Worm (Caenorhabditis elegans): ENCODE data around the gene chil-2.

chil-2 gene

DNA sequence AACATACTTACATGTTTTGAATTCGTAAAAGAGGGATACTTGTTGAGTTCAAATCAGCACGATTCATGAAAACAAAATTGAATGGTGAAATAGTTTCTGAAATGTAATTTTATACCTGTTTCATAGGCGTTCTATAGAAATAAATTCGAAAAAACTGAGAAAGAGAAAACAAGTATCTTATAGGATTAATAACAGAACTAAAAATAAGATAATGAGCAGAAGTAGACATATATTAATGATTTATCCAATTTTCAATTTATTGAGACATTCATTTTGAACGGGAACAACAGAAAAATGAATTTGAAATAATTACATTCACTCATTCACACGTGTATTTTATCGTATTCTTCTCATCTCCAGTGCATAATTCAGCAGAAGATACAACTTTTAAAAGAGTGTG, 16.6 kb downstream of the chil-2 start, which contains the start of gene chil-6:
Gene chil-6 (minus strand): TSS at position 101 of the 400 bp plus-strand sequence.
- TF ChIP-seq nhr-76 (tag; optimal IDR thresholded peaks at IDR 0.05) (no peak), nhr-84 (tag; optimal IDR thresholded peaks at IDR 0.05) (no peak), swsn-7 (tag; optimal IDR thresholded peaks at IDR 0.05) (no peak)

DNA sequence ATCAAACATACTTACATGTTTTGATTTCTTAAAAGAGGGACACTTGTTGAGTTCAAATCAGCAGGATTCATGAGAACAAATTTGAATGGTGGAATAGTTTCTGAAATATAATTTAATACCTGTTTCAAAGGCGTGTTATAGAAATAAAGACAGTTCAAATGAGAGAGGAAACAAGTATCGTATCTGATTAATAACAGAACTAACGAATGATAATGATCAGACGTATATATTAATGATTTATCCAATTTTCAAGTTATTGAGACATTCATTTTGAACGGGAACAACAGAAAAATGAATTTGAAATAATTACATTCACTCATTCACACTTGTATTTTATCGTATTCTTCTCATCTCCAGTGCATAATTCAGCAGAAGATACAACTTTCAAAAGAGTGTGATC, 18.8 kb downstream of the chil-2 start, which contains the start of gene chil-4:
Gene chil-4 (minus strand): TSS at position 101 of the 400 bp plus-strand sequence.
- TF ChIP-seq snu-23 (GFP tag; optimal IDR thresholded peaks at IDR 0.05) (no peak), elt-3 (tag; optimal IDR thresholded peaks at IDR 0.05) (no peak), dpl-1 (GFP tag; optimal IDR thresholded peaks at IDR 0.05) (no peak), lin-14 (GFP tag; optimal IDR thresholded peaks at IDR 0.05) (no peak), nhr-77 (tag; optimal IDR thresholded peaks at IDR 0.05) (no peak), ceh-90 (tag; optimal IDR thresholded peaks at IDR 0.05) (no peak), fos-1 (tag; optimal IDR thresholded peaks at IDR 0.05) (no peak), C16A3.4 (tag; optimal IDR thresholded peaks at IDR 0.05) (no peak), elt-2 (tag; optimal IDR thresholded peaks at IDR 0.05) (no peak)

DNA sequence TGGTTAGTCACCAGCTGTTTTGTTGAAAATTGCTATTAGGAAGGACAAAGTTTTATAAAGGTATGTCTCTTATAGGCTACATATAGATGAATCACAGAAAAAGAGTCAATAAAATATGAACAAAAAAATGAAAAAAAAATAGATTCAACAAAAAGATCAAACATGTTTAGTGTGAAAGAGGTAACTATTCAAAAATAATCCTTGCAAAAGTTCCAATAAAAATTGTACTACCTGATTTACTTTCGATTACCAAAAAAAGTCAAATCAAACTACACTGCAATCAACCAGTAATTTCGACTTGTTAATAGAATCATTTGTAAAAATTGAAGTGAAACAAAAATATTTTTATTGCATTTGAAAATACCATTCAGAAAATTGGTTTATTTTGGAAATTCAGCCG, 23.5 kb downstream of the chil-2 start, which contains the start of gene ZK938.10:
Gene ZK938.10 (minus strand): TSS at position 101 of the 400 bp plus-strand sequence.
- TF ChIP-seq egl-27 (tag; optimal IDR thresholded peaks at IDR 0.05) (no peak), mdl-1 (tag; optimal IDR thresholded peaks at IDR 0.05) (no peak), vab-15 (tag; optimal IDR thresholded peaks at IDR 0.05) (no peak)

DNA sequence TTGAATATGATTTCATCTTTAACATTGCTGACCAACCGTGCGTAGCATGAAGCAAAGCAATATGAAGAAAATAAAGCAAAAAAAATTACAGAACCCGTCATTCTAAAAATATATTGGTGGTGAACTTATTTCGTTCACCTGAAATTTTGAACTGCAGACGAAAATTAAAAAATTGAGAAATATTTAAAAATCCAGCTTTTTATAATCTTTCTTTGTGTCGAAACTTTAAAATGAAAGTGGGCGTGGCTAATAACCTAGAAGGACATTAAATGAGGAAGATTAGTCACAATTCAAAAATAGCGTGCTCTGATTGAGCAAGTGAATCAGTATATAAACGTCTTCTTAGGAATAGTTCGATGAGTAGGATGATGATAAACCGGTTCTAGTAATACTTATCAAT, 24.9 kb downstream of the chil-2 start, which contains the start of gene old-2:
Gene old-2 (minus strand): TSS at position 101 of the 400 bp plus-strand sequence.
- TF ChIP-seq zag-1 (tag; optimal IDR thresholded peaks at IDR 0.05) (no peak), F16B12.6 (tag; optimal IDR thresholded peaks at IDR 0.05) (no peak), nhr-85 (tag) (no peak), lin-15B (tag; optimal IDR thresholded peaks at IDR 0.05) (no peak), swsn-7 (tag; optimal IDR thresholded peaks at IDR 0.05) (no peak), nhr-71 (tag; optimal IDR thresholded peaks at IDR 0.05) (no peak), ceh-90 (tag; optimal IDR thresholded peaks at IDR 0.05) (no peak), nhr-47 (tag; optimal IDR thresholded peaks at IDR 0.05) (no peak), egl-13 (tag; optimal IDR thresholded peaks at IDR 0.05) (no peak), irx-1 (tag; optimal IDR thresholded peaks at IDR 0.05) (no peak), unc-130 (tag; optimal IDR thresholded peaks at IDR 0.05) (no peak), skn-1 (tag; optimal IDR thresholded peaks at IDR 0.05) (no peak), xbp-1 (tag; optimal IDR thresholded peaks at IDR 0.05) (no peak), elt-2 (tag; optimal IDR thresholded peaks at IDR 0.05) (no peak), ztf-11 (tag; optimal IDR thresholded peaks at IDR 0.05) (no peak), nhr-19 (GFP tag; conservative IDR thresholded peaks at IDR 0.05) (no peak), ces-1 (GFP tag; optimal IDR thresholded peaks at IDR 0.05) (no peak)

DNA sequence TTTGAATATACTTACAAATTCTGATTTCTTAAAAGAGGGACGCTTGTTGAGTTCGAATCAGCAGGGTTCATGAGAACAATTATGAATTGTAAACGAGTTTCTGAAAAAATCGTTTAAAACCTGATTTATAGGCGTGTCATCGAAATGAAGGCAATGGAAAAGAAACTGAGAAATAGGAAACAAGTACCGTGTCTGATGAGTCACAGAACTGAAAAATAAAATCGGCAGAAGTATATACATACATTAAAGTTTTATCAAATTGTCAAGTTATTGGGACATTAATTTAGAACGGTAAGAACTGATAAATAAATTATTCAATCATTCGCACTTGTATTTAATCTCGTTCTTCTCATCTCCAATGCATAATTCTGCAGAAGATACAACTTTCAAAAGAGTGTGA, 29.2 kb downstream of the chil-2 start, which contains the start of gene chil-9:
Gene chil-9 (minus strand): TSS at position 101 of the 400 bp plus-strand sequence.
- TF ChIP-seq aly-2 (tag; optimal IDR thresholded peaks at IDR 0.05) = no peak
- TF ChIP-seq zag-1 (tag; optimal IDR thresholded peaks at IDR 0.05) = no peak
- no peak for TF ChIP-seq pax-3 (tag; optimal IDR thresholded peaks at IDR 0.05)
- TF ChIP-seq unc-30 (tag; optimal IDR thresholded peaks at IDR 0.05) = no peak
- TF ChIP-seq F16B12.6 (tag; optimal IDR thresholded peaks at IDR 0.05) = no peak
- TF ChIP-seq nhr-77 (tag; optimal IDR thresholded peaks at IDR 0.05) = no peak
- no peak for TF ChIP-seq jun-1 (tag; optimal IDR thresholded peaks at IDR 0.05)
- no peak for TF ChIP-seq elt-3 (tag; optimal IDR thresholded peaks at IDR 0.05)
- TF ChIP-seq hpl-2 (GFP tag; optimal IDR thresholded peaks at IDR 0.05) = no peak
- TF ChIP-seq pag-3 (tag; optimal IDR thresholded peaks at IDR 0.05; ENCODE audit: borderline replicate concordance, insufficient read depth) = no peak
- no peak for TF ChIP-seq mab-9 (GFP tag; IDR thresholded peaks at IDR 0.05)
- TF ChIP-seq aha-1 (tag; optimal IDR thresholded peaks at IDR 0.05) = no peak
- TF ChIP-seq grh-1 (GFP tag; IDR thresholded peaks at IDR 0.05) = no peak
- TF ChIP-seq ces-1 (GFP tag; optimal IDR thresholded peaks at IDR 0.05) = no peak
- TF ChIP-seq ceh-90 (tag; optimal IDR thresholded peaks at IDR 0.05) = no peak
- TF ChIP-seq tbx-2 (tag; optimal IDR thresholded peaks at IDR 0.05) = no peak
- TF ChIP-seq snpc-4 (tag; optimal IDR thresholded peaks at IDR 0.05) = no peak
- no peak for TF ChIP-seq unc-86 (tag; optimal IDR thresholded peaks at IDR 0.05)
